Fruit fly (Drosophila melanogaster) whole organism, adult: ENCODE results near the gene Slu7.

Source experiments
- CG11617 ChIP-seq: fragments of 200-800 bp; sonication (Bioruptor generic); optimal IDR thresholded peaks from 2 replicates; lab custom pipeline; 2017; ENCODE audit warnings: mild to moderate bottlenecking, missing biosample characterization, missing genetic modification reagents, missing genetic modification characterization
- CG12768 ChIP-seq: fragments of 200-800 bp; sonication (Bioruptor generic); optimal IDR thresholded peaks from 2 replicates; lab custom pipeline; 2017; ENCODE audit warnings: missing biosample characterization, missing genetic modification characterization, mild to moderate bottlenecking, moderate library complexity, missing genetic modification reagents
- CG14711 ChIP-seq: fragments of 200-800 bp; sonication (Bioruptor generic); optimal IDR thresholded peaks from 2 replicates; lab custom pipeline; 2018; ENCODE audit warnings: missing biosample characterization, mild to moderate bottlenecking, missing genetic modification characterization, moderate library complexity
- CG1620 ChIP-seq: fragments of 200-800 bp; sonication (Bioruptor generic); optimal IDR thresholded peaks from 2 replicates; lab custom pipeline; 2016; ENCODE audit warnings: missing biosample characterization, missing genetic modification characterization
- CG33017 ChIP-seq: fragments of 200-800 bp; sonication (Bioruptor generic); optimal IDR thresholded peaks from 2 replicates; lab custom pipeline; 2018; ENCODE audit warnings: missing biosample characterization, mild to moderate bottlenecking, missing genetic modification characterization, moderate library complexity
- CG5204 ChIP-seq: fragments of 200-800 bp; sonication (Bioruptor generic); optimal IDR thresholded peaks from 2 replicates; lab custom pipeline; 2016; ENCODE audit warnings: missing biosample characterization, missing genetic modification characterization
- CG7045 ChIP-seq: fragments of 200-800 bp; sonication (Bioruptor generic); optimal IDR thresholded peaks from 2 replicates; lab custom pipeline; 2017; ENCODE audit warnings: missing biosample characterization, mild to moderate bottlenecking, missing genetic modification characterization
- CG7101 ChIP-seq: fragments of 200-800 bp; sonication (Bioruptor generic); optimal IDR thresholded peaks from 2 replicates; lab custom pipeline; 2018; ENCODE audit warnings: missing biosample characterization, mild to moderate bottlenecking, missing genetic modification characterization, moderate library complexity
- Clk ChIP-seq: fragments of 200-800 bp; sonication (Bioruptor generic); optimal IDR thresholded peaks from 2 replicates; lab custom pipeline; 2017; ENCODE audit warnings: missing biosample characterization, missing genetic modification characterization
- Crg-1 ChIP-seq: fragments of 200-800 bp; sonication (Bioruptor generic); optimal IDR thresholded peaks from 2 replicates; lab custom pipeline; 2016; ENCODE audit warnings: missing biosample characterization, missing genetic modification characterization
- Hr96 ChIP-seq: fragments of 200-800 bp; sonication (Bioruptor generic); optimal IDR thresholded peaks from 2 replicates; lab custom pipeline; 2016; ENCODE audit warnings: missing biosample characterization, missing genetic modification characterization
- Mnt ChIP-seq: fragments of 200-800 bp; sonication (Bioruptor generic); optimal IDR thresholded peaks from 2 replicates; lab custom pipeline; 2016; ENCODE audit warnings: missing biosample characterization, mild to moderate bottlenecking, missing genetic modification characterization
- bab1 ChIP-seq: fragments of 200-800 bp; sonication (Bioruptor generic); optimal IDR thresholded peaks from 3 replicates; lab custom pipeline; 2019; ENCODE audit warnings: missing biosample characterization, mild to moderate bottlenecking, missing genetic modification characterization, moderate library complexity
- cic ChIP-seq: fragments of 200-800 bp; sonication (Bioruptor generic); optimal IDR thresholded peaks from 2 replicates; lab custom pipeline; 2017; ENCODE audit warnings: missing biosample characterization, mild to moderate bottlenecking, missing genetic modification characterization, moderate library complexity
- cnc ChIP-seq, 2 experiments: fragments of >200 bp; optimal IDR thresholded peaks; 2 replicates each; lab custom pipeline; 2017
- kay ChIP-seq: fragments of 200-800 bp; sonication (Bioruptor generic); peaks from one replicate; lab custom pipeline; 2016; ENCODE audit warnings: missing biosample characterization, missing genetic modification characterization, borderline replicate concordance
- ovo ChIP-seq: fragments of 200-800 bp; sonication (Bioruptor generic); optimal IDR thresholded peaks from 2 replicates; lab custom pipeline; 2016; ENCODE audit warnings: missing biosample characterization, missing genetic modification characterization
- pad ChIP-seq: fragments of 200-800 bp; sonication (Bioruptor generic); optimal IDR thresholded peaks from 3 replicates; lab custom pipeline; 2017; ENCODE audit warnings: missing biosample characterization, missing genetic modification characterization, mild to moderate bottlenecking, moderate library complexity, missing genetic modification reagents
- tj ChIP-seq: fragments of 200-800 bp; sonication (Bioruptor generic); optimal IDR thresholded peaks from 3 replicates; lab custom pipeline; 2017; ENCODE audit warnings: missing biosample characterization, mild to moderate bottlenecking, missing genetic modification characterization, moderate library complexity
- toe ChIP-seq: fragments of 200-800 bp; sonication (Bioruptor generic); optimal IDR thresholded peaks from 2 replicates; lab custom pipeline; 2016; ENCODE audit warnings: missing biosample characterization, missing genetic modification characterization

Gene Slu7

DNA sequence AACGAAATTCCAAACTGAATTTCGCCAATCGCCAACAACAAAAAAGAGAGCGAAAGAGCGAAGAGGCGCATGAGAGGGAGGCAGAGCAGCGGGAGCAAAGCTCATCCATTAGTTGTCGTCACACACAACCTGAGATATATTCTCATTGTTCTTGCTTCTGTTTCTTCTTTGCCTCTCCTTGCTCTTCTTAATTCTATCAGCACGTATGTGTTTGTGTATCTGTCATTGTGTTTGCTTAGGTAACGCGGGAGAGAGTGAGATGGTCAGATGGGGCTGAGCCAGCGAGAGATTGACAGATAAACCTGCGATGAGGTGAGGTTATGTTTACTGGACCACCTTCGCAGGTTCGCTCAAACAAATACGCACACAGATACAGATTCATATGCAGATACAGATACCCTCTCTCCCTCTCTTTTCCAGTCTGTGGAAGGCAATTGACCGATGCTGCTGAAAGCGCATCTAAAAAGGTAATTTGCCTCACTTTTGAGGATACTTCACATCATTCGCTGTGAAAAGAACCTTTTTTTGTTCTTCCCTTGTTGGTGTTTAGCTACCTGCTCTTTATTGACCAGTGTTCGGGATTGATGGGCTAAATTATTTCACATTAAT is 35.2 kb upstream of the Slu7 start:
- TF ChIP-seq CG1620 (GFP tag; lab: Kevin White, UChicago) (no peak), CG14711 (tag; lab: Kevin White, UChicago) (no peak), Mnt (peak; percentile 12), CG5204 (no peak), CG7101 (tag; lab: Kevin White, UChicago) (peak; percentile 27), kay (peak; percentile 22), cic (no peak), cnc (optimal IDR thresholded peaks at IDR 0.05; lab: Kevin White, UChicago) (no peak), toe (GFP tag; lab: Kevin White, UChicago) (peak; percentile 53), Clk (GFP tag; lab: Kevin White, UChicago) (no peak), Crg-1 (GFP tag; lab: Kevin White, UChicago) (peak; percentile 37), tj (GFP tag; lab: Kevin White, UChicago) (peak; percentile 45), bab1 (no peak), CG7045 (peak; percentile 36), Hr96 (GFP tag; lab: Kevin White, UChicago) (no peak), CG12768 (GFP tag; lab: Kevin White, UChicago) (peak; percentile 67), CG33017 (peak; percentile 33), pad (peak; percentile 8), CG11617 (peak; percentile 2)

DNA sequence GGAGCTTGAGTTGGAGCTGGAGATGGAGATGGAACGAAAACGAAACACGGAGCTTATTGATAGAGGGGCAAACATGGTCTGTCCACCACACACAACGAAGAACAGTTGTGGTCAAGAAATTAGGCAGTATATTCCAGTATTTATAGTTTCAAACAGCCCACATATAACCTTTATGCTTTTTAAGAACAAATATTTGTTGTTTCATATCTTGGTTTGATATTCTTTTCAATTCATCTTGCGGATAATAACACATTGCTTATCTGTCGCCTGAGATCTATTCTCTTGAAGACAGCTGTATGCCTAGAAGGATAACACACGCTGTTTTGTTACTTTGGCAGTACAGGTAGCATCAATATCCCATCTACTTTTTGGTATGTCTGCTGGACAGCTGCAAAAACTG is 34.0 kb upstream of the Slu7 start:
- no peak for TF ChIP-seq CG1620 (GFP tag; lab: Kevin White, UChicago)
- TF ChIP-seq CG7101 (tag; lab: Kevin White, UChicago): no peak
- TF ChIP-seq ovo (GFP tag; lab: Kevin White, UChicago): no peak
- TF ChIP-seq pad: no peak
- TF ChIP-seq CG11617: no peak
- no peak for TF ChIP-seq kay
- no peak for TF ChIP-seq CG33017
- no peak for TF ChIP-seq CG12768 (GFP tag; lab: Kevin White, UChicago)
- no peak for TF ChIP-seq Crg-1 (GFP tag; lab: Kevin White, UChicago)
- TF ChIP-seq Clk (GFP tag; lab: Kevin White, UChicago): no peak

DNA sequence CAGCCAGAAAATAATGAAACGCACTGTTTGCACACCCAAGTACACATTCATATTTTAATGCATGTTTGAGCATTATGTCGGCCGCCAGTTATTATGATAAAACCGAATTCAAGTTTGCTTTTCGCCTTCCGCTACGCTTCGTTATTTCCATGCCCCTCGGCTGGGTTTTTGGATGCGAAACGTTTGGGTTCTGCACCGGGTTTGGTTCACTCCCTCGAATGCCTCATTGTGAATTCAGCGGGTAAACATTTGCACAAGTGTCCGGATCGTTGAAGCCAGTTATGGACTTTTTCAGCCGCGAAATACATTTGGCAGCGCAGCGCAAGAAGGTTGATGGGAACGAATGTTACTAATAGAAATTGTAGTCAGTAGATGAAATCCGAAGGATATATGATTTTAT is 32.3 kb upstream of the Slu7 start:
- TF ChIP-seq Crg-1 (GFP tag; lab: Kevin White, UChicago) (no peak), CG7045 (no peak), pad (no peak), bab1 (no peak), toe (GFP tag; lab: Kevin White, UChicago) (no peak), ovo (GFP tag; lab: Kevin White, UChicago) (no peak), CG12768 (GFP tag; lab: Kevin White, UChicago) (no peak), kay (no peak), Mnt (no peak), CG5204 (no peak), cnc (optimal IDR thresholded peaks at IDR 0.05; lab: Kevin White, UChicago) (no peak), CG14711 (tag; lab: Kevin White, UChicago) (no peak)

DNA sequence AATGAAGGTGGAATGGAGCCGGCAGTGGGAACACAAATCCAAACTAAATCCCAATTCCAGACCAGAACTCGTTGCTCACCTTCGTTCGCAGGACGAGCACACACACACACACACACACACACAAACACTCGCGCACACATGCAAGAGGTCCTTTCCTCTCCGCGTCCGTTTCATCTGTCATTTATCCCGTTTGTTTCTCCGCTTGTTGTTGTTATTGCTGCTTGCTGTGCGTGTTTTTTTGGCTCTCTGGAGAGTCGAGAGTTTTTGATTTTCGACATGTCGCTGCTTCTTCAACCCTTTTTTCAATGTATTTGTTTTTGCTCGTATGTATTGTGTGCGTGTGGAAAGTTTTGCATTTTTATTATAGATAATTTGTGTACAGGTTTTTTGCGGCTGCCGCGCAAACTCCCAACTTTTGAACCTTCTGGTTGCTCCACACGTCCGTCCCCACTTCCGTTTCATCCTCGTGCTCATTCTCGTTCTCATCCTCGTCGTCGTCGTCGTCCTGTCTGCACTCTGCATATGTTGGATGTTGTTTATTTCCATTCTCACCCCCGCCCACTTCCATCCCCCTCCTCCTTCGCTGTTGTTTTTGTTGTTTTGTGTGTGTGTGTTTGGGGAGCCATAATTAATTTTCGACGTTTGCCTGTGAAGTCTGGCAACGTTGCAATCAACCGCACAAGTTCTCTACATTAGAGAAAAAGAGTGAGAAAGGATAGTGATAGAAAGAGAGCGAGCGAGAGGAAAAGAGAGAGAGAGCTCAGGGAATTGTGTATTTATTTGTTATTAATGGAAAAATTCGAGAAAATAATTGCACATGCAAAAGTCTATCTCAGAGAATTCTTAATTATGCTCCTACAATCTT is 30.6 kb upstream of the Slu7 start:
- no peak for TF ChIP-seq Mnt
- TF ChIP-seq CG33017: no peak
- TF ChIP-seq CG7045: no peak
- no peak for TF ChIP-seq CG1620 (GFP tag; lab: Kevin White, UChicago)
- TF ChIP-seq CG11617: no peak
- no peak for TF ChIP-seq tj (GFP tag; lab: Kevin White, UChicago)
- no peak for TF ChIP-seq CG14711 (tag; lab: Kevin White, UChicago)
- no peak for TF ChIP-seq toe (GFP tag; lab: Kevin White, UChicago)
- TF ChIP-seq ovo (GFP tag; lab: Kevin White, UChicago): no peak
- TF ChIP-seq kay: no peak
- TF ChIP-seq Clk (GFP tag; lab: Kevin White, UChicago): no peak
- TF ChIP-seq CG12768 (GFP tag; lab: Kevin White, UChicago): no peak
- no peak for TF ChIP-seq cnc (optimal IDR thresholded peaks at IDR 0.05; lab: Kevin White, UChicago)

DNA sequence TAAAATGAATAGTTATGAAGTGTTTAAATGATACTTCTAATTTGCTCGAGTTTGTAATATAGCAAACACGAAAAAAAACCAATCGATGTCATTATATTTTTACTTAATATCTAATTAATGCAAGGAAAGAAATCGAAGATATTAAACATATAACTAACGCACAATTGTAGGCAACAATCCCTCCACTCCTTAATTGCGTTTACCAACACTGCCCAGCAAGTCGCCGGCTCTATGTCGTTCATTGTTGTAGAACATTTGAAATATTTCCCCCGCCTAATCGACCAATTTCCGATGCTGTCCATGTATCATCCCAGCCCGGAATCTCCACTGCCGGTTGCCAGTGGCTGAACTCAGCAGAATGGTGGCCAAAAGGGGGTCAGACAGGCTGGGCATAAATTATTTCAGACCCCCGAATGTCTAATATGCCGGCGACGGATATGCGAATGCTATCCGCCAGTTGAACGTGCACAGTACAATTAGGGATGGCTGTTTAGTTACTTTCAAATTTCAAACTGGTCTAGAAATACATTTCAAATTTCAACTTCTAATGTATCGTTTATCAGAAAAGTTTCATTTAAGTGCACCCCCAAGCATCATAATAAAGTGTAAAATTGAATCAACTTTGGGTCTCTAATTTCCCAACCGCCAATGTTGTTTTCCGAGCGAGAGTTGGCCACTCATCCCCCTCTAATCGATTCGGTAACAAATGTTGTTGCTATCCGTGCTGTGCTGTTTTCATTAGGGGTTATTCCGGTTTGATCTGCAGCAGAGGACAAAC is 29.7 kb upstream of the Slu7 start:
- TF ChIP-seq CG7045 (no peak), Mnt (no peak), CG5204 (no peak), CG11617 (no peak)

DNA sequence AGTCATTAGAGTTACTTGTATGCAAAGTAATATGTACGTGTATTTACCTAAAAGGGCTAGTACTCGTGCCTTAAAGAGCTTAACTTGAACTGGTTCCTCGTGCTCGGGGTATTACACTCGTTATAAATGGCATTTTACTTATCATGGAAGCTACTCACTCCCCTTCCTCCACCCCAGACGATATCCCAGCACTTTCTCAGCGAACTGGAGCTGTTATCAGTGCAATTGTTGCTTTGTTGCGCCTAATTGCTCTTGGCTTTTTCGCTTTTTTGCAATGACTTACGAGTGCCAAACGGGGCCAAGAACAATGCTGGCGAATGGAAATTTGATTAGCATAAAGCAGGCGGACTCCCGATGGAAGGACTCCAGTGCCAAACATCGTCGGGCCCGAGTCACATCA is 28.2 kb upstream of the Slu7 start:
- peak; percentile 69 for TF ChIP-seq Mnt
- TF ChIP-seq Clk (GFP tag; lab: Kevin White, UChicago): no peak
- TF ChIP-seq CG12768 (GFP tag; lab: Kevin White, UChicago): peak; percentile 1
- peak; percentile 2 for TF ChIP-seq CG33017
- peak; percentile 28 for TF ChIP-seq cic
- no peak for TF ChIP-seq CG5204
- TF ChIP-seq CG1620 (GFP tag; lab: Kevin White, UChicago): no peak
